Worm (Caenorhabditis elegans): ENCODE measurements around the gene flp-5.

The flp-5 gene

DNA sequence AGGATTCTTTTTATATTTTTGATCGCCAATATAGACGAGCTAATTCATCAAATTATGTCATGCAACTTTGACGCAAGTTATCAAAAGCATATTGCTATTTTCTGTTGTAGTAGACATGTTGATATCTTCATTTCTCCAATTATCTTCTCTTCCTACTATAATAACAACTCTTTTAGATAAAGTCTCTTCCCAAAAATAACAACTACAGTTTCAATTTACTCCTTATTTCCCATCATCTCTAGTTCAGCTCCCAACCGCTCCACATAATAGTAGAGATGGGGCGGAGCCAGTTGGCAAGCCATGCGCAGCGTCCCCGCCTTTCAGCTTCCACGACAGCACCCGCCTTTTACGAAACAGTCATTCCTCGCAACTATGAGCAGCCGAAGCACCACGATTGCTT lies at the start of gene flp-5:
Gene flp-5, plus strand, starts transcription at position 301 of the 400 bp plus-strand sequence.
- TF ChIP-seq mep-1 (tag; optimal IDR thresholded peaks at IDR 0.05), result no peak
- no peak for TF ChIP-seq dmd-6 (GFP tag; IDR thresholded peaks at IDR 0.05)
- no peak for TF ChIP-seq egl-27 (tag; optimal IDR thresholded peaks at IDR 0.05)
- TF ChIP-seq cey-2 (tag; optimal IDR thresholded peaks at IDR 0.05; ENCODE audit: borderline replicate concordance, insufficient read depth), result no peak
- no peak for TF ChIP-seq duxl-1 (tag; optimal IDR thresholded peaks at IDR 0.05; ENCODE audit: poor library complexity)
- TF ChIP-seq T20F7.1 (GFP tag; optimal IDR thresholded peaks at IDR 0.05), result no peak
- TF ChIP-seq F49E8.2 (tag; optimal IDR thresholded peaks at IDR 0.05; ENCODE audit: borderline replicate concordance), result no peak
- no peak for TF ChIP-seq mxl-2 (GFP tag; conservative IDR thresholded peaks at IDR 0.05)
- TF ChIP-seq lin-39 (tag; optimal IDR thresholded peaks at IDR 0.05), result no peak
- no peak for TF ChIP-seq hmg-1.1 (GFP tag; IDR thresholded peaks at IDR 0.05)
- TF ChIP-seq ceh-32 (tag; optimal IDR thresholded peaks at IDR 0.05; ENCODE audit: poor library complexity), result no peak
- no peak for TF ChIP-seq dmd-8 (GFP tag; IDR thresholded peaks at IDR 0.05)
- no peak for TF ChIP-seq zag-1 (tag; optimal IDR thresholded peaks at IDR 0.05)
- TF ChIP-seq Y105C5A.15 (GFP tag; IDR thresholded peaks at IDR 0.05), result no peak
- no peak for TF ChIP-seq ama-1 (optimal IDR thresholded peaks at IDR 0.05)

ce11 chrX:8479050-8479449 lies 49.0 kb upstream of the flp-5 start:
- TF ChIP-seq hmg-1.1 (GFP tag; IDR thresholded peaks at IDR 0.05), result 0 out of 2 replicates have a peak, but pooled peaks have one; percentile 29
- TF ChIP-seq unc-62 (GFP tag; optimal IDR thresholded peaks at IDR 0.05 in 1 of 2), result peak in 1 of 2 experiments; percentile 49
- no peak for TF ChIP-seq unc-62 (tag; optimal IDR thresholded peaks at IDR 0.05)
- TF ChIP-seq F37D6.2 (tag; optimal IDR thresholded peaks at IDR 0.05), result peak; percentile 4
- peak; percentile 12 for TF ChIP-seq rbr-2 (tag; optimal IDR thresholded peaks at IDR 0.05)
- TF ChIP-seq R02D3.7 (tag; optimal IDR thresholded peaks at IDR 0.05), result no peak
- peak; percentile 18 for TF ChIP-seq hlh-11 (tag; optimal IDR thresholded peaks at IDR 0.05)
- no peak for TF ChIP-seq zip-11 (GFP tag; IDR thresholded peaks at IDR 0.05)
- TF ChIP-seq lin-39 (tag; optimal IDR thresholded peaks at IDR 0.05), result no peak
- peak in 1 of 2 experiments; percentile 53 for TF ChIP-seq hif-1 (tag; optimal IDR thresholded peaks at IDR 0.05)

DNA sequence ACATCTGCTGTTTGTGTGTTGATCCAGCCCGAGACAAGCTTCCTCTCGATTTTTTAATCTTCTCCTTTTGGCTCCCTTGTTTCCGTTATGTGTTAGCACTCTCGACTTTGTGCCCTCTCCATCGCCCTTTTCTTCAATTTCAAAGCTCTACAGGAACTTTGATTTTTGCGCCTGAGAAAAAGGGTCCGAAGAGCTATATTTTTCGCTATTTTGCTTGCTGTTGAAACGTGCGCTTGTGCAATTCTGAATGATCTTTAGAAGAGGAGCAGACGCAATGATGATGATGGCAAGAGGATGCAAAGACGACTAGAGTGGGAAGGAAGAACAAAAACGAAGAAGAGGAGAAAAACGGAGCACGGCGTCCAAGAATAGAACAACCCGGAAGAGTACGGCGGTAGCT lies 46.3 kb upstream of the flp-5 start:
- no peak for TF ChIP-seq lin-39 (tag; optimal IDR thresholded peaks at IDR 0.05)
- TF ChIP-seq mes-2 (tag; optimal IDR thresholded peaks at IDR 0.05; ENCODE audit: poor library complexity, severe bottlenecking), result no peak
- no peak for TF ChIP-seq F37D6.2 (tag; optimal IDR thresholded peaks at IDR 0.05)
- no peak for TF ChIP-seq zip-11 (GFP tag; IDR thresholded peaks at IDR 0.05)
- TF ChIP-seq gei-8 (GFP tag; optimal IDR thresholded peaks at IDR 0.05), result no peak
- peak; percentile 11 for TF ChIP-seq rbr-2 (tag; optimal IDR thresholded peaks at IDR 0.05)
- TF ChIP-seq mdl-1 (tag; optimal IDR thresholded peaks at IDR 0.05), result peak in 1 of 2 experiments; percentile 50
- no peak for TF ChIP-seq jun-1 (tag; optimal IDR thresholded peaks at IDR 0.05)
- no peak for TF ChIP-seq nhr-11 (tag; optimal IDR thresholded peaks at IDR 0.05)
- no peak for TF ChIP-seq nhr-76 (tag; optimal IDR thresholded peaks at IDR 0.05)
- no peak for TF ChIP-seq ztf-7 (tag; optimal IDR thresholded peaks at IDR 0.05)
- peak; percentile 64 for TF ChIP-seq fkh-10 (GFP tag; optimal IDR thresholded peaks at IDR 0.05)
- peak; percentile 43 for TF ChIP-seq mep-1 (tag; optimal IDR thresholded peaks at IDR 0.05)
- no peak for TF ChIP-seq ZK337.2 (GFP tag; IDR thresholded peaks at IDR 0.05)
- peak in 1 of 2 experiments; percentile 88 for TF ChIP-seq unc-62 (GFP tag; optimal IDR thresholded peaks at IDR 0.05 in 1 of 2)
- no peak for TF ChIP-seq unc-62 (tag; optimal IDR thresholded peaks at IDR 0.05)
- TF ChIP-seq ama-1 (optimal IDR thresholded peaks at IDR 0.05), result no peak
- peak; percentile 16 for TF ChIP-seq mxl-3 (GFP tag; optimal IDR thresholded peaks at IDR 0.05)
- TF ChIP-seq zfp-2 (tag; optimal IDR thresholded peaks at IDR 0.05), result no peak
- TF ChIP-seq zfp-3 (GFP tag; conservative IDR thresholded peaks at IDR 0.05), result no peak
- peak; percentile 15 for TF ChIP-seq hlh-11 (tag; optimal IDR thresholded peaks at IDR 0.05)
- TF ChIP-seq skn-1 (tag; optimal IDR thresholded peaks at IDR 0.05), result no peak
- TF ChIP-seq hmg-1.1 (GFP tag; IDR thresholded peaks at IDR 0.05), result no peak
- TF ChIP-seq hif-1 (tag; optimal IDR thresholded peaks at IDR 0.05), result peak in 1 of 2 experiments; percentile 76
- 0 out of 2 replicates have a peak, but pooled peaks have one; percentile 15 for TF ChIP-seq dmd-6 (GFP tag; IDR thresholded peaks at IDR 0.05)
- TF ChIP-seq arid-1 (GFP tag; conservative IDR thresholded peaks at IDR 0.05), result no peak
- TF ChIP-seq dpl-1 (GFP tag; optimal IDR thresholded peaks at IDR 0.05), result no peak
